Worm (Caenorhabditis elegans) whole organism, L1 larva: ENCODE results near the gene C01B10.6.

Source experiments
- efl-1 ChIP-seq, 4 experiments: fragments of 150-350 bp; optimal IDR thresholded peaks in 3 of 4; peaks in 1 of 4; 1 replicate in 1 of 4; 2 replicates in 3 of 4; lab custom pipeline; 2014; ENCODE audit warnings: missing biosample characterization in 2 of 4, missing genetic modification characterization in 2 of 4, missing genetic modification reagents in 2 of 4
- nhr-47 ChIP-seq: sonication (generic microtip); optimal IDR thresholded peaks from 2 replicates; lab custom pipeline; 2016; ENCODE audit warnings: mild to moderate bottlenecking, missing genetic modification characterization, moderate library complexity, missing compliant biosample characterization
- rnt-1 ChIP-seq: sonication (generic microtip); optimal IDR thresholded peaks from 2 replicates; lab custom pipeline; 2016; ENCODE audit warnings: mild to moderate bottlenecking, missing genetic modification characterization, moderate library complexity, missing compliant biosample characterization

ce11 chrIV:6652479-6653022, 12.6 kb downstream of the C01B10.6 start:
- TF ChIP-seq nhr-47 (tag; lab: Kevin White, UChicago) (no peak), efl-1 (optimal IDR thresholded peaks at IDR 0.05; lab: Kevin White, UChicago) (no peak), efl-1 (GFP tag; optimal IDR thresholded peaks at IDR 0.05 in 1 of 2; lab: Kevin White, UChicago) (peak in 1 of 2 experiments; percentile 77), rnt-1 (tag; lab: Kevin White, UChicago) (no peak)
